Fruit fly (Drosophila melanogaster) whole organism, embryonic: ENCODE data around the gene CG9471.

Experiments
- CG11398 ChIP-seq: fragments of 200-800 bp; sonication (Bioruptor generic); optimal IDR thresholded peaks from 2 replicates; lab custom pipeline; 2016; ENCODE audit warnings: missing biosample characterization, missing genetic modification characterization
- CG11456 ChIP-seq: fragments of 200-800 bp; sonication (Bioruptor generic); IDR thresholded peaks from 3 replicates; pipeline ENCODE4 v1.3.6; 2022; ENCODE audit warnings: missing biosample characterization, missing genetic modification characterization
- CG15514 ChIP-seq: fragments of 200-800 bp; sonication (Bioruptor generic); optimal IDR thresholded peaks from 3 replicates; lab custom pipeline; 2017; ENCODE audit warnings: missing biosample characterization, missing genetic modification characterization, mild to moderate bottlenecking, moderate library complexity, missing genetic modification reagents
- CG17912 ChIP-seq: fragments of 200-800 bp; sonication (Bioruptor generic); optimal IDR thresholded peaks from 2 replicates; lab custom pipeline; 2018; ENCODE audit warnings: missing biosample characterization, mild to moderate bottlenecking, missing genetic modification characterization
- CG4404 ChIP-seq: fragments of 200-800 bp; sonication (Bioruptor generic); IDR thresholded peaks from 2 replicates; pipeline ENCODE4 v1.3.6; 2022; ENCODE audit warnings: missing biosample characterization, missing genetic modification characterization
- CG6791 ChIP-seq: fragments of 200-800 bp; sonication (Bioruptor generic); IDR thresholded peaks from 3 replicates; pipeline ENCODE4 v1.3.6; 2022; ENCODE audit warnings: missing biosample characterization, missing genetic modification characterization; ENCODE audit not compliant: partially characterized antibody
- CG9876 ChIP-seq: fragments of 200-800 bp; sonication (Bioruptor generic); optimal IDR thresholded peaks from 2 replicates; lab custom pipeline; 2016; ENCODE audit warnings: missing biosample characterization, missing genetic modification characterization
- Dek ChIP-seq: fragments of 200-800 bp; sonication (Bioruptor generic); optimal IDR thresholded peaks from 3 replicates; lab custom pipeline; 2019; ENCODE audit warnings: missing biosample characterization, mild to moderate bottlenecking, missing genetic modification characterization, moderate library complexity
- Fer2 ChIP-seq: fragments of 200-800 bp; sonication (Bioruptor generic); optimal IDR thresholded peaks from 2 replicates; lab custom pipeline; 2018; ENCODE audit warnings: missing biosample characterization, mild to moderate bottlenecking, missing genetic modification characterization, moderate library complexity
- Side ChIP-seq: fragments of 200-800 bp; sonication (Bioruptor generic); optimal IDR thresholded peaks from 2 replicates; lab custom pipeline; 2016; ENCODE audit warnings: missing biosample characterization, missing genetic modification characterization
- Tbp ChIP-seq: fragments of >200 bp; optimal IDR thresholded peaks from 2 replicates; lab custom pipeline; 2018; ENCODE audit warnings: missing biosample characterization, missing genetic modification characterization
- lab ChIP-seq: fragments of 200-800 bp; sonication (Bioruptor generic); optimal IDR thresholded peaks from 3 replicates; lab custom pipeline; 2017; ENCODE audit warnings: missing biosample characterization, missing genetic modification characterization, mild to moderate bottlenecking, moderate library complexity, missing genetic modification reagents
- pita ChIP-seq: fragments of 200-800 bp; sonication (Bioruptor generic); optimal IDR thresholded peaks from 2 replicates; lab custom pipeline; 2017; ENCODE audit warnings: missing biosample characterization, mild to moderate bottlenecking, missing genetic modification characterization
- ttk ChIP-seq: fragments of 200-800 bp; sonication (Bioruptor generic); IDR thresholded peaks from 2 replicates; pipeline ENCODE4 v2.1.2; 2022; ENCODE audit warnings: missing biosample characterization, missing genetic modification characterization

- TF ChIP-seq Tbp (GFP tag; lab: Kevin White, UChicago) (no peak), ttk (GFP tag; lab: Robert Waterston, UW) (no peak), Dek (tag; lab: Kevin White, UChicago) (no peak), CG4404 (no peak), lab (GFP tag; lab: Kevin White, UChicago) (no peak), pita (GFP tag; lab: Kevin White, UChicago) (no peak), CG9876 (GFP tag; lab: Kevin White, UChicago) (no peak), CG11456 (GFP tag; lab: Robert Waterston, UW) (no peak), Side (GFP tag; lab: Kevin White, UChicago) (no peak), CG11398 (GFP tag; lab: Kevin White, UChicago) (no peak), CG17912 (GFP tag; lab: Kevin White, UChicago) (no peak), Fer2 (tag; lab: Kevin White, UChicago) (no peak), CG6791 (no peak), CG15514 (GFP tag; lab: Kevin White, UChicago) (no peak)
Observed at dm6 chr3R:9813861-9814260, 42.5 kb upstream of the CG9471 start, which contains the start of gene eloF.
